Fruit fly (Drosophila melanogaster): Measurements from ENCODE around the gene dnk.

dnk gene

dm6 chr3R:18987428-18988416 is 6.9 kb downstream of the dnk start:
- TF ChIP-seq CG30403 (GFP tag; optimal IDR thresholded peaks at IDR 0.05) (no peak), pnt (GFP tag; optimal IDR thresholded peaks at IDR 0.05) (peak; percentile 33), nau (GFP tag; optimal IDR thresholded peaks at IDR 0.05) (peak; percentile 20), Stat92E (GFP tag; optimal IDR thresholded peaks at IDR 0.05) (no peak), mam (GFP tag; optimal IDR thresholded peaks at IDR 0.05) (no peak), CG34422 (GFP tag; IDR thresholded peaks at IDR 0.05) (0 out of 3 replicates have a peak, but pooled peaks have one; percentile 20), chinmo (GFP tag; IDR thresholded peaks at IDR 0.05; ENCODE audit: partially characterized antibody) (0 out of 4 replicates have a peak, but pooled peaks have one; percentile 59), abd-A (tag; optimal IDR thresholded peaks at IDR 0.05) (peak; percentile 42), CG5245 (GFP tag; optimal IDR thresholded peaks at IDR 0.05) (peak; percentile 1), Med (GFP tag) (peak; percentile 48), CG7839 (tag; optimal IDR thresholded peaks at IDR 0.05) (peak; percentile 30), lola (GFP tag; optimal IDR thresholded peaks at IDR 0.05) (peak in 1 of 3 experiments; percentile 39), CG1233 (GFP tag; optimal IDR thresholded peaks at IDR 0.05) (no peak), CG6654 (GFP tag; optimal IDR thresholded peaks at IDR 0.05) (no peak), az2 (GFP tag; optimal IDR thresholded peaks at IDR 0.05) (peak; percentile 14), sr (GFP tag; IDR thresholded peaks at IDR 0.05) (no peak), CG4360 (GFP tag; IDR thresholded peaks at IDR 0.05) (0 out of 2 replicates have a peak, but pooled peaks have one; percentile 20), tin (GFP tag; optimal IDR thresholded peaks at IDR 0.05) (peak; percentile 31), jumu (GFP tag; optimal IDR thresholded peaks at IDR 0.05) (peak; percentile 20), CG14965 (GFP tag; optimal IDR thresholded peaks at IDR 0.05; ENCODE audit: borderline replicate concordance) (peak; percentile 30), Meics (GFP tag; optimal IDR thresholded peaks at IDR 0.05) (peak; percentile 36), CG8944 (GFP tag; optimal IDR thresholded peaks at IDR 0.05) (peak; percentile 5), gem (tag; optimal IDR thresholded peaks at IDR 0.05) (peak; percentile 44), CG18262 (tag; optimal IDR thresholded peaks at IDR 0.05) (peak; percentile 36), CG4617 (GFP tag; optimal IDR thresholded peaks at IDR 0.05; ENCODE audit: borderline replicate concordance) (no peak), CG13424 (tag; optimal IDR thresholded peaks at IDR 0.05) (peak; percentile 42), nmo (GFP tag; optimal IDR thresholded peaks at IDR 0.05) (no peak), row (GFP tag; IDR thresholded peaks at IDR 0.05) (peak; percentile 62), Poxn (GFP tag; IDR thresholded peaks at IDR 0.05) (no peak), dmrt11E (tag; optimal IDR thresholded peaks at IDR 0.05) (no peak), toy (GFP tag; IDR thresholded peaks at IDR 0.05) (no peak), kah (GFP tag; optimal IDR thresholded peaks at IDR 0.05) (peak; percentile 19), CG8924 (tag; optimal IDR thresholded peaks at IDR 0.05) (peak; percentile 25), Hmr (GFP tag; optimal IDR thresholded peaks at IDR 0.05) (peak; percentile 3), CG13287 (GFP tag; IDR thresholded peaks at IDR 0.05; ENCODE audit: partially characterized antibody) (no peak), CG2120 (GFP tag; optimal IDR thresholded peaks at IDR 0.05) (peak; percentile 3), cg (GFP tag; optimal IDR thresholded peaks at IDR 0.05) (peak; percentile 63), cwo (GFP tag; optimal IDR thresholded peaks at IDR 0.05) (peak; percentile 16), Dref (GFP tag; IDR thresholded peaks at IDR 0.05) (no peak), CG15601 (tag; optimal IDR thresholded peaks at IDR 0.05) (peak; percentile 35), CG9727 (GFP tag; optimal IDR thresholded peaks at IDR 0.05) (peak; percentile 5), CG6689 (GFP tag; IDR thresholded peaks at IDR 0.05) (peak; percentile 26; the same call in 1 of the 2 replicates), CG13775 (GFP tag; optimal IDR thresholded peaks at IDR 0.05) (no peak), CG2712 (tag; optimal IDR thresholded peaks at IDR 0.05) (peak; percentile 24), CG1792 (GFP tag; optimal IDR thresholded peaks at IDR 0.05) (no peak), Kr (GFP tag; optimal IDR thresholded peaks at IDR 0.05) (no peak)

All from whole organism, embryonic.